Worm (Caenorhabditis elegans) whole organism, L4 larva: ENCODE data around the gene K11C4.2.

Source experiments
- D1046.2 ChIP-seq: fragments of 200-800 bp; sonication (Bioruptor generic); IDR thresholded peaks from 2 replicates; pipeline ENCODE4 v1.3.6; 2022; ENCODE audit warnings: missing genetic modification characterization, missing compliant biosample characterization
- F10B5.3 ChIP-seq: sonication (generic microtip); optimal IDR thresholded peaks from 2 replicates; lab custom pipeline; 2016; ENCODE audit warnings: mild to moderate bottlenecking, missing genetic modification characterization, missing compliant biosample characterization
- F26F4.8 ChIP-seq: fragments of 200-800 bp; sonication (Bioruptor generic); conservative IDR thresholded peaks from 2 replicates; pipeline ENCODE4 v1.3.6; 2022; ENCODE audit warnings: missing genetic modification characterization, missing compliant biosample characterization
- F44E2.7 ChIP-seq: fragments of 200-800 bp; sonication (Bioruptor generic); IDR thresholded peaks from 2 replicates; pipeline ENCODE4 v2.1.2; 2022; ENCODE audit warnings: missing genetic modification characterization, missing compliant biosample characterization
- Y105C5A.15 ChIP-seq: fragments of 200-800 bp; sonication (Bioruptor generic); IDR thresholded peaks from 2 replicates; pipeline ENCODE4 v1.3.6; 2022; ENCODE audit warnings: missing genetic modification characterization, missing compliant biosample characterization
- Y48G9A.11 ChIP-seq: fragments of 200-800 bp; sonication (Bioruptor generic); IDR thresholded peaks from 2 replicates; pipeline ENCODE4 v1.3.6; 2022; ENCODE audit warnings: missing genetic modification reagents, missing genetic modification characterization, missing compliant biosample characterization
- Y5F2A.4 ChIP-seq: fragments of 200-800 bp; sonication (Bioruptor generic); optimal IDR thresholded peaks from 2 replicates; lab custom pipeline; 2018; ENCODE audit warnings: mild to moderate bottlenecking, missing genetic modification characterization, missing compliant biosample characterization
- ZK337.2 ChIP-seq: fragments of 200-800 bp; sonication (Bioruptor generic); IDR thresholded peaks from 2 replicates; pipeline ENCODE4 v1.3.6; 2022; ENCODE audit warnings: missing genetic modification reagents, missing genetic modification characterization, missing compliant biosample characterization
- ZK546.5 ChIP-seq, 2 experiments: sonication (generic microtip); optimal IDR thresholded peaks; 2 replicates each; lab custom pipeline; 2017; ENCODE audit warnings: missing biosample characterization in 2 of 2, missing genetic modification characterization in 2 of 2
- aha-1 ChIP-seq: fragments of 150-350 bp; peaks from one replicate; lab custom pipeline; 2014; ENCODE audit warnings: missing biosample characterization, missing genetic modification characterization
- ama-1 ChIP-seq: fragments of 150-350 bp; optimal IDR thresholded peaks from 2 replicates; lab custom pipeline; 2014; ENCODE audit warnings: inconsistent platforms, mixed read lengths
- attf-4 ChIP-seq: sonication (generic microtip); optimal IDR thresholded peaks from 3 replicates; lab custom pipeline; 2017; ENCODE audit warnings: missing biosample characterization, missing genetic modification characterization
- ceh-20 ChIP-seq: fragments of 200-800 bp; sonication (Bioruptor generic); IDR thresholded peaks from 2 replicates; pipeline ENCODE4 v1.3.6; 2022; ENCODE audit warnings: missing genetic modification reagents, missing genetic modification characterization, missing compliant biosample characterization
- ceh-62 ChIP-seq: sonication (generic microtip); optimal IDR thresholded peaks from 2 replicates; lab custom pipeline; 2017; ENCODE audit warnings: missing biosample characterization, missing genetic modification characterization
- ceh-82 ChIP-seq: sonication (generic microtip); optimal IDR thresholded peaks from 2 replicates; lab custom pipeline; 2017; ENCODE audit warnings: missing biosample characterization, missing genetic modification characterization
- ces-1 ChIP-seq: fragments of 150-350 bp; sonication (generic microtip); optimal IDR thresholded peaks from 4 replicates; lab custom pipeline; 2014; ENCODE audit warnings: missing biosample characterization, missing genetic modification reagents, missing genetic modification characterization
- daf-16 ChIP-seq, 3 experiments: sonication (generic microtip); optimal IDR thresholded peaks; 2 replicates each; lab custom pipeline; 2016 to 2017; ENCODE audit warnings: missing genetic modification characterization in 3 of 3, missing genetic modification reagents in 3 of 3, mild to moderate bottlenecking in 2 of 3, missing compliant biosample characterization in 2 of 3, missing biosample characterization in 1 of 3, moderate library complexity in 1 of 3
- daf-19 ChIP-seq: fragments of 200-800 bp; sonication (Bioruptor generic); conservative IDR thresholded peaks from 2 replicates; pipeline ENCODE4 v1.3.6; 2022; ENCODE audit warnings: missing genetic modification characterization, missing compliant biosample characterization
- daf-8 ChIP-seq: fragments of 200-800 bp; sonication (Bioruptor generic); IDR thresholded peaks from 2 replicates; pipeline ENCODE4 v1.3.6; 2022; ENCODE audit warnings: missing genetic modification characterization, missing compliant biosample characterization
- dmd-6 ChIP-seq: fragments of 200-800 bp; sonication (Bioruptor generic); IDR thresholded peaks from 2 replicates; pipeline ENCODE4 v1.3.6; 2022; ENCODE audit warnings: missing genetic modification reagents, missing genetic modification characterization, missing compliant biosample characterization
- dmd-9 ChIP-seq: fragments of 200-800 bp; sonication (Bioruptor generic); IDR thresholded peaks from 2 replicates; pipeline ENCODE4 v1.3.6; 2022; ENCODE audit warnings: missing genetic modification reagents, missing genetic modification characterization, missing compliant biosample characterization
- duxl-1 ChIP-seq: sonication (generic microtip); optimal IDR thresholded peaks from 2 replicates; lab custom pipeline; 2016; ENCODE audit warnings: mild to moderate bottlenecking, missing genetic modification characterization, moderate library complexity, missing compliant biosample characterization; ENCODE audit not compliant: poor library complexity
- egl-43 ChIP-seq: fragments of 200-800 bp; sonication (Bioruptor generic); IDR thresholded peaks from 2 replicates; pipeline ENCODE4 v1.3.6; 2022; ENCODE audit warnings: missing genetic modification reagents, missing genetic modification characterization, missing compliant biosample characterization
- fos-1 ChIP-seq: fragments of 150-350 bp; optimal IDR thresholded peaks from 2 replicates; lab custom pipeline; 2014; ENCODE audit warnings: missing biosample characterization, missing genetic modification characterization
- hlh-11 ChIP-seq: fragments of 200-800 bp; sonication (Bioruptor generic); optimal IDR thresholded peaks from 2 replicates; lab custom pipeline; 2018; ENCODE audit warnings: mild to moderate bottlenecking, missing genetic modification characterization, missing compliant biosample characterization
- hmg-1.1 ChIP-seq: fragments of 200-800 bp; sonication (Bioruptor generic); IDR thresholded peaks from 2 replicates; pipeline ENCODE4 v1.3.6; 2022; ENCODE audit warnings: missing genetic modification reagents, missing genetic modification characterization, missing compliant biosample characterization
- lin-1 ChIP-seq: fragments of 200-800 bp; sonication (Bioruptor generic); IDR thresholded peaks from 2 replicates; pipeline ENCODE4 v1.3.6; 2022; ENCODE audit warnings: missing genetic modification reagents, missing genetic modification characterization, missing compliant biosample characterization
- lin-13 ChIP-seq: fragments of 150-350 bp; optimal IDR thresholded peaks from 2 replicates; lab custom pipeline; 2014; ENCODE audit warnings: missing biosample characterization, missing genetic modification reagents, missing genetic modification characterization
- lin-29 ChIP-seq: fragments of 200-800 bp; sonication (Bioruptor generic); IDR thresholded peaks from 2 replicates; pipeline ENCODE4 v1.3.6; 2022; ENCODE audit warnings: missing genetic modification reagents, missing genetic modification characterization, missing compliant biosample characterization
- lsy-2 ChIP-seq, 2 experiments: fragments of 150-350 bp in 1 of 2; sonication (generic microtip) in 1 of 2; optimal IDR thresholded peaks; 2 replicates each; lab custom pipeline; 2014 to 2017; ENCODE audit warnings: missing biosample characterization in 2 of 2, missing genetic modification characterization in 2 of 2
- madf-9 ChIP-seq: fragments of 200-800 bp; sonication (Bioruptor generic); conservative IDR thresholded peaks from 2 replicates; pipeline ENCODE4 v1.3.6; 2022; ENCODE audit warnings: missing genetic modification reagents, missing genetic modification characterization, missing compliant biosample characterization
- mdl-1 ChIP-seq, 2 experiments: fragments of 150-350 bp in 1 of 2; sonication (generic microtip) in 1 of 2; optimal IDR thresholded peaks; 2 replicates each; lab custom pipeline; 2014 to 2017; ENCODE audit warnings: missing biosample characterization in 2 of 2, missing genetic modification characterization in 2 of 2
- mdt-29 ChIP-seq: fragments of 200-800 bp; sonication (Bioruptor generic); IDR thresholded peaks from 2 replicates; pipeline ENCODE4 v1.3.6; 2022; ENCODE audit warnings: missing genetic modification reagents, missing genetic modification characterization, missing compliant biosample characterization
- mes-2 ChIP-seq: sonication (generic microtip); optimal IDR thresholded peaks from 2 replicates; lab custom pipeline; 2016; ENCODE audit warnings: missing genotype, mild to moderate bottlenecking, missing genetic modification characterization, missing compliant biosample characterization; ENCODE audit not compliant: poor library complexity, severe bottlenecking
- mxl-2 ChIP-seq: fragments of 200-800 bp; sonication (Bioruptor generic); conservative IDR thresholded peaks from 2 replicates; pipeline ENCODE4 v1.3.6; 2022; ENCODE audit warnings: missing genetic modification reagents, missing genetic modification characterization, missing compliant biosample characterization
- nhr-10 ChIP-seq: fragments of 150-350 bp; optimal IDR thresholded peaks from 2 replicates; lab custom pipeline; 2014; ENCODE audit warnings: missing biosample characterization, missing genetic modification characterization
- nhr-102 ChIP-seq: sonication (generic microtip); optimal IDR thresholded peaks from 2 replicates; lab custom pipeline; 2016; ENCODE audit warnings: mild to moderate bottlenecking, missing genetic modification characterization, moderate library complexity, missing compliant biosample characterization
- nhr-111 ChIP-seq: fragments of 200-800 bp; sonication (Bioruptor generic); optimal IDR thresholded peaks from 2 replicates; lab custom pipeline; 2018; ENCODE audit warnings: mild to moderate bottlenecking, missing genetic modification characterization, missing compliant biosample characterization
- nhr-25 ChIP-seq: sonication (generic microtip); optimal IDR thresholded peaks from 2 replicates; lab custom pipeline; 2017; ENCODE audit warnings: missing genetic modification characterization, mild to moderate bottlenecking, missing compliant biosample characterization, antibody characterized with exemption, moderate library complexity, borderline replicate concordance; ENCODE audit not compliant: insufficient read depth
- nhr-41 ChIP-seq: fragments of 200-800 bp; sonication (Bioruptor generic); IDR thresholded peaks from 2 replicates; pipeline ENCODE4 v1.3.6; 2022; ENCODE audit warnings: missing genetic modification reagents, missing genetic modification characterization, missing compliant biosample characterization
- nhr-48 ChIP-seq: sonication (generic microtip); optimal IDR thresholded peaks from 2 replicates; lab custom pipeline; 2016; ENCODE audit warnings: mild to moderate bottlenecking, missing genetic modification characterization, missing compliant biosample characterization
- nhr-76 ChIP-seq: fragments of 150-350 bp; optimal IDR thresholded peaks from 2 replicates; lab custom pipeline; 2014; ENCODE audit warnings: missing biosample characterization, missing genetic modification characterization
- nhr-77 ChIP-seq: fragments of 150-350 bp; optimal IDR thresholded peaks from 2 replicates; lab custom pipeline; 2014; ENCODE audit warnings: missing biosample characterization, missing genetic modification characterization
- php-3 ChIP-seq: fragments of 200-800 bp; sonication (Bioruptor generic); IDR thresholded peaks from 2 replicates; pipeline ENCODE4 v1.3.6; 2022; ENCODE audit warnings: missing genetic modification reagents, missing genetic modification characterization, missing compliant biosample characterization
- rbr-2 ChIP-seq: sonication (generic microtip); optimal IDR thresholded peaks from 2 replicates; lab custom pipeline; 2016; ENCODE audit warnings: missing genotype, missing genetic modification characterization, missing compliant biosample characterization
- snpc-1.2 ChIP-seq: fragments of 200-800 bp; sonication (Bioruptor generic); IDR thresholded peaks from 2 replicates; pipeline ENCODE4 v1.3.6; 2022; ENCODE audit warnings: missing genetic modification reagents, missing genetic modification characterization, missing compliant biosample characterization
- unc-39 ChIP-seq: sonication (generic microtip); optimal IDR thresholded peaks from 2 replicates; lab custom pipeline; 2017; ENCODE audit warnings: missing biosample characterization, missing genetic modification characterization
- unc-62 ChIP-seq, 3 experiments: fragments of 150-350 bp in 1 of 3; sonication (generic microtip); optimal IDR thresholded peaks in 2 of 3; peaks in 1 of 3; 1 replicate in 1 of 3; 2 replicates in 2 of 3; lab custom pipeline; 2014 to 2017; ENCODE audit warnings: missing biosample characterization in 3 of 3, missing genetic modification characterization in 3 of 3, missing genetic modification reagents in 3 of 3, missing genotype in 1 of 3
- vab-7 ChIP-seq: fragments of 200-800 bp; sonication (Bioruptor generic); IDR thresholded peaks from 2 replicates; pipeline ENCODE4 v1.3.6; 2022; ENCODE audit warnings: missing genetic modification reagents, missing genetic modification characterization, missing compliant biosample characterization
- zfp-3 ChIP-seq: fragments of 200-800 bp; sonication (Bioruptor generic); conservative IDR thresholded peaks from 2 replicates; pipeline ENCODE4 v1.3.6; 2022; ENCODE audit warnings: missing genetic modification reagents, missing genetic modification characterization, missing compliant biosample characterization
- ztf-11 ChIP-seq: fragments of 150-350 bp; optimal IDR thresholded peaks from 2 replicates; lab custom pipeline; 2014; ENCODE audit warnings: missing biosample characterization, missing genetic modification characterization

Gene K11C4.2

ce11 chrV:6879490-6879889, 15.4 kb upstream of the K11C4.2 start (continued):
- TF ChIP-seq hmg-1.1 = peak; percentile 85
- TF ChIP-seq ZK546.5 (tag; optimal IDR thresholded peaks at IDR 0.05; lab: Kevin White, UChicago) = no peak
- no peak for TF ChIP-seq F26F4.8
- TF ChIP-seq dmd-9 (GFP tag; lab: Robert Waterston, UW) = no peak
- no peak for TF ChIP-seq Y5F2A.4 (GFP tag; lab: Kevin White, UChicago)
- TF ChIP-seq ceh-82 (tag; lab: Kevin White, UChicago) = no peak
- no peak for TF ChIP-seq vab-7 (GFP tag; lab: Robert Waterston, UW)
- TF ChIP-seq ztf-11 = no peak
- TF ChIP-seq D1046.2 (GFP tag; lab: Robert Waterston, UW) = no peak
- no peak for TF ChIP-seq Y105C5A.15 (GFP tag; lab: Robert Waterston, UW)
- peak; percentile 48 to 53 for TF ChIP-seq mdl-1 (tag; optimal IDR thresholded peaks at IDR 0.05; lab: Kevin White, UChicago)
- peak; percentile 60 for TF ChIP-seq mes-2 (tag; lab: Kevin White, UChicago)
- TF ChIP-seq nhr-111 (GFP tag; lab: Kevin White, UChicago) = no peak
- TF ChIP-seq F10B5.3 (tag; lab: Kevin White, UChicago) = no peak
- TF ChIP-seq ZK337.2 (GFP tag; lab: Robert Waterston, UW) = no peak
- TF ChIP-seq lin-29 (GFP tag; lab: Robert Waterston, UW) = no peak
- 0 out of 2 replicates have a peak, but pooled peaks have one; percentile 3 for TF ChIP-seq madf-9 (GFP tag; lab: Robert Waterston, UW)
- no peak for TF ChIP-seq Y48G9A.11 (GFP tag; lab: Robert Waterston, UW)
- no peak for TF ChIP-seq snpc-1.2 (GFP tag; lab: Robert Waterston, UW)
- no peak for TF ChIP-seq ceh-62
- TF ChIP-seq daf-8 (GFP tag; lab: Robert Waterston, UW) = no peak
- TF ChIP-seq nhr-48 (tag; lab: Kevin White, UChicago) = peak; percentile 30
- TF ChIP-seq unc-39 (tag; lab: Kevin White, UChicago) = no peak
- TF ChIP-seq dmd-6 (GFP tag; lab: Robert Waterston, UW) = peak; percentile 40; the same call in 1 of the 2 replicates
- peak; percentile 78 for TF ChIP-seq nhr-25 (tag; lab: Kevin White, UChicago)
- no peak for TF ChIP-seq mxl-2 (GFP tag; lab: Robert Waterston, UW)
- TF ChIP-seq ces-1 (GFP tag; lab: Kevin White, UChicago) = no peak
- TF ChIP-seq php-3 (GFP tag; lab: Robert Waterston, UW) = no peak
- peak in 1 of 2 experiments; percentile 100 for TF ChIP-seq unc-62 (GFP tag; optimal IDR thresholded peaks at IDR 0.05 in 1 of 2; lab: Kevin White, UChicago)
- no peak for TF ChIP-seq unc-62 (tag; optimal IDR thresholded peaks at IDR 0.05; lab: Kevin White, UChicago)
- TF ChIP-seq rbr-2 (tag; lab: Kevin White, UChicago) = peak; percentile 89
- TF ChIP-seq nhr-76 (tag; lab: Kevin White, UChicago) = no peak
- no peak for TF ChIP-seq nhr-10 (tag; lab: Kevin White, UChicago)
- no peak for TF ChIP-seq daf-19 (GFP tag; lab: Robert Waterston, UW)
- no peak for TF ChIP-seq ama-1 (lab: Kevin White, UChicago)
- TF ChIP-seq ceh-20 (GFP tag; lab: Robert Waterston, UW) = 0 out of 2 replicates have a peak, but pooled peaks have one; percentile 39
- TF ChIP-seq aha-1 (tag; lab: Kevin White, UChicago) = peak; percentile 98
- no peak for TF ChIP-seq zfp-3 (GFP tag; lab: Robert Waterston, UW)
- TF ChIP-seq nhr-41 (GFP tag; lab: Robert Waterston, UW) = no peak
- no peak for TF ChIP-seq attf-4 (tag; lab: Kevin White, UChicago)
- no peak for TF ChIP-seq lin-13 (GFP tag; lab: Kevin White, UChicago)
- peak; percentile 79 for TF ChIP-seq hlh-11 (tag; lab: Kevin White, UChicago)
- TF ChIP-seq lin-1 (GFP tag; lab: Robert Waterston, UW) = no peak
- no peak for TF ChIP-seq duxl-1 (tag; lab: Kevin White, UChicago)
- peak; percentile 34 to 63 for TF ChIP-seq lsy-2 (tag; optimal IDR thresholded peaks at IDR 0.05; lab: Kevin White, UChicago)
- peak; percentile 89 for TF ChIP-seq egl-43 (GFP tag; lab: Robert Waterston, UW)
- TF ChIP-seq fos-1 (tag; lab: Kevin White, UChicago) = no peak
- no peak for TF ChIP-seq F44E2.7 (GFP tag; lab: Robert Waterston, UW)
- no peak for TF ChIP-seq mdt-29 (GFP tag; lab: Robert Waterston, UW)
- TF ChIP-seq nhr-102 = no peak
- peak in 1 of 2 experiments; percentile 62 for TF ChIP-seq daf-16 (GFP tag; optimal IDR thresholded peaks at IDR 0.05; lab: Kevin White, UChicago)
- TF ChIP-seq daf-16 (tag; optimal IDR thresholded peaks at IDR 0.05; lab: Kevin White, UChicago) = no peak
- TF ChIP-seq nhr-77 (tag; lab: Kevin White, UChicago) = peak; percentile 12
